Fruit fly (Drosophila melanogaster) whole organism, embryonic: ENCODE results near the gene CG7227.

Experiments used
- BtbVII ChIP-seq: fragments of 200-800 bp; sonication (Bioruptor generic); optimal IDR thresholded peaks from 3 replicates; lab custom pipeline; 2017; ENCODE audit warnings: missing biosample characterization, mild to moderate bottlenecking, missing genetic modification characterization
- CG11085 ChIP-seq: fragments of 200-800 bp; sonication (Bioruptor generic); IDR thresholded peaks from 2 replicates; pipeline ENCODE4 v1.3.6; 2022; ENCODE audit warnings: missing biosample characterization, missing genetic modification characterization
- CG13123 ChIP-seq: fragments of 200-800 bp; sonication (Bioruptor generic); optimal IDR thresholded peaks from 2 replicates; lab custom pipeline; 2016; ENCODE audit warnings: missing biosample characterization, missing genetic modification characterization
- CG14710 ChIP-seq: fragments of 200-800 bp; sonication (Bioruptor generic); optimal IDR thresholded peaks from 3 replicates; lab custom pipeline; 2019; ENCODE audit warnings: missing biosample characterization, mild to moderate bottlenecking, missing genetic modification characterization, moderate library complexity
- CG15514 ChIP-seq: fragments of 200-800 bp; sonication (Bioruptor generic); optimal IDR thresholded peaks from 3 replicates; lab custom pipeline; 2017; ENCODE audit warnings: missing biosample characterization, missing genetic modification characterization, mild to moderate bottlenecking, moderate library complexity, missing genetic modification reagents
- CG1603 ChIP-seq: fragments of 200-800 bp; sonication (Bioruptor generic); optimal IDR thresholded peaks from 2 replicates; lab custom pipeline; 2019; ENCODE audit warnings: missing biosample characterization, mild to moderate bottlenecking, missing genetic modification characterization, moderate library complexity
- CG16779 ChIP-seq: fragments of 200-800 bp; sonication (Bioruptor generic); IDR thresholded peaks from 2 replicates; pipeline ENCODE4 v1.3.6; 2022; ENCODE audit warnings: missing biosample characterization, missing genetic modification characterization
- CG16813 ChIP-seq: fragments of 200-800 bp; sonication (Bioruptor generic); IDR thresholded peaks from 3 replicates; pipeline ENCODE4 v1.3.6; 2022; ENCODE audit warnings: missing biosample characterization, missing genetic modification characterization; ENCODE audit not compliant: partially characterized antibody
- CG17186 ChIP-seq: fragments of 200-800 bp; sonication (Bioruptor generic); optimal IDR thresholded peaks from 3 replicates; lab custom pipeline; 2017; ENCODE audit warnings: missing biosample characterization, missing genetic modification reagents, missing genetic modification characterization
- CG17385 ChIP-seq: fragments of 200-800 bp; sonication (Bioruptor generic); optimal IDR thresholded peaks from 3 replicates; lab custom pipeline; 2018; ENCODE audit warnings: missing biosample characterization, mild to moderate bottlenecking, missing genetic modification characterization
- CG2120 ChIP-seq: fragments of 200-800 bp; sonication (Bioruptor generic); optimal IDR thresholded peaks from 3 replicates; lab custom pipeline; 2016; ENCODE audit warnings: missing biosample characterization, missing genetic modification characterization
- CG3407 ChIP-seq: fragments of 200-800 bp; sonication (Bioruptor generic); optimal IDR thresholded peaks from 2 replicates; lab custom pipeline; 2018; ENCODE audit warnings: missing biosample characterization, mild to moderate bottlenecking, missing genetic modification characterization
- CG34422 ChIP-seq: fragments of 200-800 bp; sonication (Bioruptor generic); IDR thresholded peaks from 3 replicates; pipeline ENCODE4 v1.3.6; 2022; ENCODE audit warnings: missing biosample characterization, missing genetic modification characterization
- CG3838 ChIP-seq: fragments of 200-800 bp; sonication (Bioruptor generic); optimal IDR thresholded peaks from 3 replicates; lab custom pipeline; 2016; ENCODE audit warnings: missing biosample characterization, missing genetic modification characterization
- CG4328 ChIP-seq: fragments of 200-800 bp; sonication (Bioruptor generic); optimal IDR thresholded peaks from 3 replicates; lab custom pipeline; 2017; ENCODE audit warnings: missing biosample characterization, missing genetic modification reagents, missing genetic modification characterization
- CG6854 ChIP-seq: fragments of 200-800 bp; sonication (Bioruptor generic); optimal IDR thresholded peaks from 3 replicates; lab custom pipeline; 2017; ENCODE audit warnings: missing biosample characterization, mild to moderate bottlenecking, missing genetic modification characterization
- CG7271 ChIP-seq: fragments of 200-800 bp; sonication (Bioruptor generic); optimal IDR thresholded peaks from 2 replicates; lab custom pipeline; 2018; ENCODE audit warnings: missing biosample characterization, mild to moderate bottlenecking, missing genetic modification characterization, moderate library complexity
- CoRest ChIP-seq: fragments of 200-800 bp; sonication (Bioruptor generic); optimal IDR thresholded peaks from 3 replicates; lab custom pipeline; 2018; ENCODE audit warnings: missing biosample characterization, mild to moderate bottlenecking, missing genetic modification characterization, moderate library complexity
- Dbx ChIP-seq: fragments of 200-800 bp; sonication (Bioruptor generic); IDR thresholded peaks from 3 replicates; pipeline ENCODE4 v1.3.6; 2022; ENCODE audit warnings: missing biosample characterization, missing genetic modification characterization
- Dfd ChIP-seq, 2 experiments: fragments of >200 bp; optimal IDR thresholded peaks; 2 replicates each; lab custom pipeline; 2017; ENCODE audit warnings: missing biosample characterization in 2 of 2, missing genetic modification characterization in 2 of 2
- Dll ChIP-seq: fragments of 200-800 bp; sonication (Bioruptor generic); IDR thresholded peaks from 4 replicates; pipeline ENCODE4 v1.3.6; 2022; ENCODE audit warnings: missing biosample characterization, missing genetic modification characterization; ENCODE audit not compliant: partially characterized antibody
- Doc3 ChIP-seq: fragments of 200-800 bp; sonication (Bioruptor generic); IDR thresholded peaks from 3 replicates; pipeline ENCODE4 v1.3.6; 2022; ENCODE audit warnings: missing biosample characterization, missing genetic modification characterization; ENCODE audit not compliant: partially characterized antibody
- Drgx ChIP-seq: fragments of 200-800 bp; sonication (Bioruptor generic); IDR thresholded peaks from 2 replicates; pipeline ENCODE4 v1.3.6; 2022; ENCODE audit warnings: missing biosample characterization, missing genetic modification characterization
- Eip74EF ChIP-seq, 2 experiments: fragments of 200-800 bp in 1 of 2; fragments of >200 bp in 1 of 2; sonication (Bioruptor generic) in 1 of 2; optimal IDR thresholded peaks; 2 replicates each; lab custom pipeline; 2017 to 2019; ENCODE audit warnings: missing biosample characterization in 2 of 2, missing genetic modification characterization in 2 of 2, mild to moderate bottlenecking in 1 of 2, moderate library complexity in 1 of 2
- H2.0 ChIP-seq: fragments of 200-800 bp; sonication (Bioruptor generic); IDR thresholded peaks from 2 replicates; pipeline ENCODE4 v1.3.6; 2022; ENCODE audit warnings: missing biosample characterization, missing genetic modification characterization
- HLH3B ChIP-seq: fragments of 200-800 bp; sonication (Bioruptor generic); IDR thresholded peaks from 2 replicates; pipeline ENCODE4 v1.3.6; 2022; ENCODE audit warnings: missing biosample characterization, missing genetic modification characterization
- HLH54F ChIP-seq: fragments of 200-800 bp; sonication (Bioruptor generic); optimal IDR thresholded peaks from 3 replicates; lab custom pipeline; 2016; ENCODE audit warnings: missing biosample characterization, missing genetic modification characterization
- Med ChIP-seq: fragments of 200-800 bp; sonication (Bioruptor generic); peaks from one replicate; lab custom pipeline; 2016; ENCODE audit warnings: missing biosample characterization, missing genetic modification characterization, mild to moderate bottlenecking, inconsistent platforms, moderate library complexity
- Ptx1 ChIP-seq: fragments of 200-800 bp; sonication (Bioruptor generic); IDR thresholded peaks from 2 replicates; pipeline ENCODE4 v1.3.6; 2022; ENCODE audit warnings: missing biosample characterization, missing genetic modification characterization
- Side ChIP-seq: fragments of 200-800 bp; sonication (Bioruptor generic); optimal IDR thresholded peaks from 2 replicates; lab custom pipeline; 2016; ENCODE audit warnings: missing biosample characterization, missing genetic modification characterization
- Sin3A ChIP-seq: fragments of >200 bp; optimal IDR thresholded peaks from 2 replicates; lab custom pipeline; 2018
- Tbp ChIP-seq: fragments of >200 bp; optimal IDR thresholded peaks from 2 replicates; lab custom pipeline; 2018; ENCODE audit warnings: missing biosample characterization, missing genetic modification characterization
- amos ChIP-seq: fragments of 200-800 bp; sonication (Bioruptor generic); IDR thresholded peaks from 2 replicates; pipeline ENCODE4 v1.3.6; 2022; ENCODE audit warnings: missing biosample characterization, missing genetic modification characterization; ENCODE audit not compliant: partially characterized antibody
- caup ChIP-seq: fragments of 200-800 bp; sonication (Bioruptor generic); optimal IDR thresholded peaks from 3 replicates; lab custom pipeline; 2017; ENCODE audit warnings: missing biosample characterization, mild to moderate bottlenecking, missing genetic modification characterization, moderate library complexity; ENCODE audit not compliant: severe bottlenecking
- ci ChIP-seq: fragments of 200-800 bp; sonication (Bioruptor generic); IDR thresholded peaks from 3 replicates; pipeline ENCODE4 v1.3.6; 2022; ENCODE audit warnings: missing biosample characterization, missing genetic modification characterization
- croc ChIP-seq: fragments of 200-800 bp; sonication (Bioruptor generic); conservative IDR thresholded peaks from 3 replicates; pipeline ENCODE4 v1.3.6; 2022; ENCODE audit warnings: missing biosample characterization, missing genetic modification characterization
- crol ChIP-seq: fragments of 200-800 bp; sonication (Bioruptor generic); IDR thresholded peaks from 2 replicates; pipeline ENCODE4 v1.3.6; 2022; ENCODE audit warnings: missing biosample characterization, missing genetic modification characterization
- disco-r ChIP-seq: fragments of 200-800 bp; sonication (Bioruptor generic); optimal IDR thresholded peaks from 2 replicates; lab custom pipeline; 2016; ENCODE audit warnings: missing biosample characterization, missing genetic modification characterization
- esg ChIP-seq: fragments of 200-800 bp; sonication (Bioruptor generic); conservative IDR thresholded peaks from 2 replicates; pipeline ENCODE4 v1.3.6; 2022; ENCODE audit warnings: missing biosample characterization, missing genetic modification characterization
- jumu ChIP-seq: fragments of 200-800 bp; sonication (Bioruptor generic); optimal IDR thresholded peaks from 3 replicates; lab custom pipeline; 2016; ENCODE audit warnings: missing biosample characterization, missing genetic modification characterization
- lov ChIP-seq, 2 experiments: fragments of 200-800 bp in 1 of 2; fragments of >200 bp in 1 of 2; sonication (Bioruptor generic) in 1 of 2; IDR thresholded peaks in 1 of 2; optimal IDR thresholded peaks in 1 of 2; 2 replicates in 1 of 2; 3 replicates in 1 of 2; pipeline versions ENCODE4 v1.3.6 to Lab custom; 2017 to 2022; ENCODE audit warnings: missing biosample characterization in 1 of 2, missing genetic modification characterization in 1 of 2
- otp ChIP-seq: fragments of 200-800 bp; sonication (Bioruptor generic); IDR thresholded peaks from 3 replicates; pipeline ENCODE4, ENCODE4 v1.3.6; 2022; ENCODE audit warnings: missing biosample characterization, missing genetic modification characterization
- ranshi ChIP-seq: fragments of 200-800 bp; sonication (Bioruptor generic); IDR thresholded peaks from 2 replicates; pipeline ENCODE4 v1.3.6; 2022; ENCODE audit warnings: missing biosample characterization, missing genetic modification characterization
- repo ChIP-seq: fragments of 200-800 bp; sonication (Bioruptor generic); optimal IDR thresholded peaks from 2 replicates; lab custom pipeline; 2016; ENCODE audit warnings: missing biosample characterization, missing genetic modification characterization
- tio ChIP-seq: fragments of 200-800 bp; sonication (Bioruptor generic); optimal IDR thresholded peaks from 2 replicates; lab custom pipeline; 2017; ENCODE audit warnings: missing biosample characterization, missing genetic modification characterization, inconsistent platforms
- tll ChIP-seq, 2 experiments: fragments of 200-800 bp in 1 of 2; fragments of >200 bp in 1 of 2; sonication (Bioruptor generic) in 1 of 2; optimal IDR thresholded peaks; 2 replicates each; lab custom pipeline; 2017 to 2019; ENCODE audit warnings: missing biosample characterization in 2 of 2, missing genetic modification characterization in 2 of 2, mild to moderate bottlenecking in 1 of 2, moderate library complexity in 1 of 2
- trem ChIP-seq: fragments of 200-800 bp; optimal IDR thresholded peaks from 3 replicates; lab custom pipeline; 2019; ENCODE audit warnings: missing biosample characterization, mild to moderate bottlenecking, missing genetic modification characterization, moderate library complexity
- wor ChIP-seq: fragments of 200-800 bp; sonication (Bioruptor generic); IDR thresholded peaks from 2 replicates; pipeline ENCODE4 v1.3.6; 2022; ENCODE audit warnings: missing biosample characterization, missing genetic modification characterization

Gene CG7227

DNA sequence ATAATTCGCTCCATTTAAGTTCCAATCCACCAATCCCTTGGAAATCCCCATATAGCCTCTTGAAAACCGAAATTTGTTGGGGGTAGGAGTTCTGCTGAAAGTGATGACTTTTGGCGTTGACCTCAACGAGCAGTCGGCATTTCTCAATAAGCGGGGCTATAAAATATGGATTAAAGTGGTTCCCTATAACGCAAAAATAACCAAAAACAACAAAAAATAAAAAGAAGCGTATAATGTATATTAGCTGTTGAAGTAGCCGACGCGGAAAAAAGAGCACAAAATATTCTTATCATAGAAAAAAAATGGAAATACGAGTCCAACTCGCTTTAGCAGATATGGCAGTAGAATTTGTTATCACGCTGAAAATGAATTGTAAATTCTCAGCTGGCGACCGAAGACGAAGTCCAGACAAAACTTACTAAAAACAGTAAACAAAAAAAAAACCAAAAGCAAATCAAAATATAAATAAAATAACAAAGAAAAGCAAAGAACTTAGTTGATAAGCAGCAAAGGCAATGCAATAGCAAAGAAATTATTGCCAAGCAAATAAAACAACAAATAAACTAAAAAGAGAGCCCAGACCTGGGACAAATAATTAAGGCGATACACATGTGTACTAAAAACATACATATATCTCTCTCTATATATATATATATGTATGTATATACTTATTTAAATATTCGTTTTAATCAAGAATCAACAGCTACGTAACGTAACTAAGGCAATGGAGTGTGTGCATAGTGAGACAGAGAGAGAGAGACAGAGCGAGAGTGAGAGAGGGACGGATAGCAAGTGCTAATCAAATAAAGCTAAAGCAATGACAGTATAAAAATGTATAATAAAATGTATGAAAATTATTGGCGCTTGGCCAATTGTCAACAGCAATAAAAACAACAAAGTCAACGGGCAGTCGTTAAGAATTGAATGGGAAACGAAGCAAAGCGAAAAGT is 37.1 kb downstream of the CG7227 start (continued):
- no peak for TF ChIP-seq Tbp (GFP tag; lab: Kevin White, UChicago)
- TF ChIP-seq Drgx (GFP tag; lab: Robert Waterston, UW): 0 out of 2 replicates have a peak, but pooled peaks have one; percentile 4
- TF ChIP-seq CG14710: peak; percentile 12
- peak; percentile 15 for TF ChIP-seq CG2120 (GFP tag; lab: Kevin White, UChicago)
- no peak for TF ChIP-seq CG7271 (tag; lab: Kevin White, UChicago)
- peak; percentile 17 for TF ChIP-seq CG3407 (GFP tag; lab: Kevin White, UChicago)
- TF ChIP-seq CG15514: peak; percentile 70
- TF ChIP-seq CG13123 (GFP tag; lab: Kevin White, UChicago): no peak
- no peak for TF ChIP-seq crol (GFP tag; lab: Robert Waterston, UW)
- TF ChIP-seq Doc3 (GFP tag; lab: Robert Waterston, UW): no peak
- TF ChIP-seq ranshi (GFP tag; lab: Robert Waterston, UW): no peak
- TF ChIP-seq wor (GFP tag; lab: Robert Waterston, UW): no peak
- TF ChIP-seq CG16779 (GFP tag; lab: Robert Waterston, UW): no peak
- no peak for TF ChIP-seq Dfd (GFP tag; optimal IDR thresholded peaks at IDR 0.05; lab: Kevin White, UChicago)
- no peak for TF ChIP-seq otp (GFP tag; lab: Robert Waterston, UW)
- no peak for TF ChIP-seq CG17186
- no peak for TF ChIP-seq CG16813 (GFP tag; lab: Robert Waterston, UW)
- no peak for TF ChIP-seq HLH54F
- TF ChIP-seq Eip74EF (GFP tag; optimal IDR thresholded peaks at IDR 0.05; lab: Kevin White, UChicago): peak in 1 of 2 experiments; percentile 27
- peak; percentile 83 for TF ChIP-seq BtbVII (GFP tag; lab: Kevin White, UChicago)
- no peak for TF ChIP-seq Ptx1 (GFP tag; lab: Robert Waterston, UW)
- TF ChIP-seq ci (GFP tag; lab: Robert Waterston, UW): 0 out of 3 replicates have a peak, but pooled peaks have one; percentile 21
- peak; percentile 6 for TF ChIP-seq tio (GFP tag; lab: Kevin White, UChicago)
- peak; percentile 43 for TF ChIP-seq CG4328 (GFP tag; lab: Kevin White, UChicago)
- TF ChIP-seq tll (GFP tag; optimal IDR thresholded peaks at IDR 0.05; lab: Kevin White, UChicago): no peak
- no peak for TF ChIP-seq Sin3A (lab: Kevin White, UChicago)
- no peak for TF ChIP-seq repo (GFP tag; lab: Kevin White, UChicago)
- no peak for TF ChIP-seq HLH3B (GFP tag; lab: Robert Waterston, UW)
- TF ChIP-seq Side: no peak
- no peak for TF ChIP-seq disco-r (GFP tag; lab: Kevin White, UChicago)
- peak; percentile 60 for TF ChIP-seq CG17385 (GFP tag; lab: Kevin White, UChicago)
- no peak for TF ChIP-seq esg (GFP tag; lab: Robert Waterston, UW)
- 0 out of 3 replicates have a peak, but pooled peaks have one; percentile 12 for TF ChIP-seq Dbx (GFP tag; lab: Robert Waterston, UW)
- TF ChIP-seq Med (GFP tag; lab: Kevin White, UChicago): peak; percentile 79
- TF ChIP-seq CG34422 (GFP tag; lab: Robert Waterston, UW): no peak
- no peak for TF ChIP-seq CoRest (tag; lab: Kevin White, UChicago)
- TF ChIP-seq Dll (GFP tag; lab: Robert Waterston, UW): no peak
- no peak for TF ChIP-seq CG3838 (GFP tag; lab: Kevin White, UChicago)
- TF ChIP-seq caup: peak; percentile 68
- no peak for TF ChIP-seq lov (optimal IDR thresholded peaks at IDR 0.05; lab: Kevin White, UChicago)
- TF ChIP-seq lov (GFP tag; IDR thresholded peaks at IDR 0.05; lab: Robert Waterston, UW): 0 out of 3 replicates have a peak, but pooled peaks have one; percentile 29
- TF ChIP-seq CG11085 (GFP tag; lab: Robert Waterston, UW): peak; percentile 50; the same call in 1 of the 2 replicates
- TF ChIP-seq jumu (GFP tag; lab: Kevin White, UChicago): no peak
- no peak for TF ChIP-seq trem (tag; lab: Kevin White, UChicago)
- peak; percentile 26 for TF ChIP-seq CG6854
- no peak for TF ChIP-seq croc (GFP tag; lab: Robert Waterston, UW)
- TF ChIP-seq CG1603: no peak
- TF ChIP-seq amos: no peak
- TF ChIP-seq H2.0 (GFP tag; lab: Robert Waterston, UW): no peak
